Fruit fly (Drosophila melanogaster): ENCODE data around the gene CG3277.

Gene CG3277

dm6 chr2L:3354642-3355380, 50.9 kb downstream of the CG3277 start, which contains the start of gene E23 (continued):
- TF ChIP-seq topi (GFP tag; optimal IDR thresholded peaks at IDR 0.05) = peak; percentile 98
- TF ChIP-seq Hr38 (GFP tag; optimal IDR thresholded peaks at IDR 0.05) = no peak
- TF ChIP-seq CG15336 (GFP tag; IDR thresholded peaks at IDR 0.05) = peak; percentile 99
- peak; percentile 99 for TF ChIP-seq CG8119 (GFP tag; IDR thresholded peaks at IDR 0.05)
- TF ChIP-seq pdm3 (GFP tag; optimal IDR thresholded peaks at IDR 0.05) = peak; percentile 98
- TF ChIP-seq CG11294 (GFP tag; IDR thresholded peaks at IDR 0.05) = peak; percentile 95
- TF ChIP-seq Hr39 (GFP tag; optimal IDR thresholded peaks at IDR 0.05) = peak; percentile 95
- TF ChIP-seq ss (GFP tag; optimal IDR thresholded peaks at IDR 0.05) = peak; percentile 96 to 97
- TF ChIP-seq Met (GFP tag; optimal IDR thresholded peaks at IDR 0.05) = peak; percentile 98
- peak; percentile 94 for TF ChIP-seq CG9139 (GFP tag; optimal IDR thresholded peaks at IDR 0.05)

- no peak for TF ChIP-seq dac (GFP tag; optimal IDR thresholded peaks at IDR 0.05)
- no peak for TF ChIP-seq Sox102F (GFP tag; optimal IDR thresholded peaks at IDR 0.05)
- TF ChIP-seq CG6854 (GFP tag; optimal IDR thresholded peaks at IDR 0.05) = no peak
- no peak for TF ChIP-seq Ets96B (tag; optimal IDR thresholded peaks at IDR 0.05)
- TF ChIP-seq fd59A (GFP tag; optimal IDR thresholded peaks at IDR 0.05) = no peak
- no peak for TF ChIP-seq lz (GFP tag; optimal IDR thresholded peaks at IDR 0.05)
- TF ChIP-seq fd85E (GFP tag; optimal IDR thresholded peaks at IDR 0.05) = no peak
- TF ChIP-seq CG1621 (tag; optimal IDR thresholded peaks at IDR 0.05) = no peak
- no peak for TF ChIP-seq Sox15 (GFP tag; optimal IDR thresholded peaks at IDR 0.05)
- no peak for TF ChIP-seq OdsH (GFP tag; optimal IDR thresholded peaks at IDR 0.05)
- TF ChIP-seq spab (GFP tag; optimal IDR thresholded peaks at IDR 0.05) = no peak
- TF ChIP-seq CG7368 (GFP tag; optimal IDR thresholded peaks at IDR 0.05) = no peak
- TF ChIP-seq Lpt (GFP tag; optimal IDR thresholded peaks at IDR 0.05) = no peak
- no peak for TF ChIP-seq CG6163 (GFP tag; IDR thresholded peaks at IDR 0.05)
- TF ChIP-seq Eip78C (GFP tag) = no peak
- no peak for TF ChIP-seq topi (GFP tag; optimal IDR thresholded peaks at IDR 0.05)
- TF ChIP-seq vri (GFP tag; optimal IDR thresholded peaks at IDR 0.05) = no peak
Measured at dm6 chr2L:3355791-3356190, 51.9 kb downstream of the CG3277 start.

dm6 chr2L:3356193-3356645, 52.3 kb downstream of the CG3277 start:
- TF ChIP-seq CG6163 (GFP tag; IDR thresholded peaks at IDR 0.05) = peak; percentile 84; the same call in 2 of the 3 replicates
- TF ChIP-seq lz (GFP tag; optimal IDR thresholded peaks at IDR 0.05) = peak; percentile 7
- TF ChIP-seq CG6276 (GFP tag; optimal IDR thresholded peaks at IDR 0.05) = peak; percentile 58
- TF ChIP-seq esn (GFP tag; optimal IDR thresholded peaks at IDR 0.05) = no peak
- TF ChIP-seq CG8632 (GFP tag; optimal IDR thresholded peaks at IDR 0.05) = peak; percentile 35
- peak; percentile 78 for TF ChIP-seq CG3032 (tag; optimal IDR thresholded peaks at IDR 0.05)
- TF ChIP-seq CG16779 (tag; optimal IDR thresholded peaks at IDR 0.05) = peak; percentile 69
- peak; percentile 63 for TF ChIP-seq CG15336 (GFP tag; IDR thresholded peaks at IDR 0.05)
- TF ChIP-seq topi (GFP tag; optimal IDR thresholded peaks at IDR 0.05) = no peak
- TF ChIP-seq CG7368 (GFP tag; optimal IDR thresholded peaks at IDR 0.05) = no peak
- TF ChIP-seq Ets21C (GFP tag; optimal IDR thresholded peaks at IDR 0.05) = no peak
- peak; percentile 51 to 56 for TF ChIP-seq salr (GFP tag; optimal IDR thresholded peaks at IDR 0.05)
- TF ChIP-seq Lpt (GFP tag; optimal IDR thresholded peaks at IDR 0.05) = peak; percentile 61
- peak; percentile 56; the same call in 1 of the 3 replicates for TF ChIP-seq CG8119 (GFP tag; IDR thresholded peaks at IDR 0.05)
- TF ChIP-seq fkh (GFP tag; optimal IDR thresholded peaks at IDR 0.05) = peak; percentile 68
- peak; percentile 31 for TF ChIP-seq CG6792 (GFP tag; optimal IDR thresholded peaks at IDR 0.05)
- peak; percentile 95 for TF ChIP-seq CG9139 (GFP tag; optimal IDR thresholded peaks at IDR 0.05)
- no peak for TF ChIP-seq vri (GFP tag; optimal IDR thresholded peaks at IDR 0.05)
- TF ChIP-seq CG11902 (GFP tag; optimal IDR thresholded peaks at IDR 0.05) = no peak
- no peak for TF ChIP-seq Smox (GFP tag; optimal IDR thresholded peaks at IDR 0.05)
- TF ChIP-seq eg (GFP tag; IDR thresholded peaks at IDR 0.05) = 0 out of 3 replicates have a peak, but pooled peaks have one; percentile 42
- no peak for TF ChIP-seq Sox15 (GFP tag; optimal IDR thresholded peaks at IDR 0.05)
- peak; percentile 64 for TF ChIP-seq CG32006 (GFP tag; optimal IDR thresholded peaks at IDR 0.05)
- TF ChIP-seq CG1621 (tag; optimal IDR thresholded peaks at IDR 0.05) = peak; percentile 81
- TF ChIP-seq Sox14 (GFP tag; optimal IDR thresholded peaks at IDR 0.05) = peak; percentile 30
- no peak for TF ChIP-seq Gug (GFP tag; IDR thresholded peaks at IDR 0.05)
- TF ChIP-seq ss (GFP tag; optimal IDR thresholded peaks at IDR 0.05) = peak; percentile 98 to 99
- TF ChIP-seq CG11762 (GFP tag; optimal IDR thresholded peaks at IDR 0.05; ENCODE audit: insufficient read depth) = peak; percentile 58
- TF ChIP-seq CG10669 (GFP tag; optimal IDR thresholded peaks at IDR 0.05) = peak; percentile 69
- peak; percentile 4 for TF ChIP-seq CG8319 (GFP tag; optimal IDR thresholded peaks at IDR 0.05)
- TF ChIP-seq achi (GFP tag; optimal IDR thresholded peaks at IDR 0.05) = peak; percentile 53
- peak; percentile 53 for TF ChIP-seq Hr4 (GFP tag; optimal IDR thresholded peaks at IDR 0.05)
